Fruit fly (Drosophila melanogaster) whole organism, embryonic: Measurements from ENCODE around the gene CG14628.

Source experiments
- CG10959 ChIP-seq: fragments of 200-800 bp; sonication (Bioruptor generic); IDR thresholded peaks from 2 replicates; pipeline ENCODE4 v1.3.6; 2022; ENCODE audit warnings: missing biosample characterization, missing genetic modification characterization
- CG11696 ChIP-seq: fragments of 200-800 bp; sonication (Bioruptor generic); IDR thresholded peaks from 2 replicates; pipeline ENCODE4 v1.3.6; 2022; ENCODE audit warnings: missing biosample characterization, missing genetic modification characterization
- CG13424 ChIP-seq: fragments of 200-800 bp; sonication (Bioruptor generic); optimal IDR thresholded peaks from 2 replicates; lab custom pipeline; 2019; ENCODE audit warnings: missing biosample characterization, mild to moderate bottlenecking, missing genetic modification characterization, moderate library complexity
- CG14710 ChIP-seq: fragments of 200-800 bp; sonication (Bioruptor generic); optimal IDR thresholded peaks from 3 replicates; lab custom pipeline; 2019; ENCODE audit warnings: missing biosample characterization, mild to moderate bottlenecking, missing genetic modification characterization, moderate library complexity
- CG15696 ChIP-seq: fragments of 200-800 bp; sonication (Bioruptor generic); optimal IDR thresholded peaks from 2 replicates; lab custom pipeline; 2019; ENCODE audit warnings: missing biosample characterization, mild to moderate bottlenecking, missing genetic modification characterization, moderate library complexity
- CG1602 ChIP-seq: fragments of 200-800 bp; sonication (Bioruptor generic); optimal IDR thresholded peaks from 3 replicates; lab custom pipeline; 2016; ENCODE audit warnings: missing biosample characterization, missing genetic modification characterization
- CG16815 ChIP-seq: fragments of 200-800 bp; sonication (Bioruptor generic); optimal IDR thresholded peaks from 3 replicates; lab custom pipeline; 2017; ENCODE audit warnings: missing biosample characterization, mild to moderate bottlenecking, missing genetic modification characterization
- CG1832 ChIP-seq: fragments of 200-800 bp; sonication (Bioruptor generic); optimal IDR thresholded peaks from 2 replicates; lab custom pipeline; 2017; ENCODE audit warnings: missing biosample characterization, mild to moderate bottlenecking, missing genetic modification characterization, inconsistent platforms
- CG2120 ChIP-seq: fragments of 200-800 bp; sonication (Bioruptor generic); optimal IDR thresholded peaks from 3 replicates; lab custom pipeline; 2016; ENCODE audit warnings: missing biosample characterization, missing genetic modification characterization
- CG4617 ChIP-seq: fragments of 200-800 bp; sonication (Bioruptor generic); optimal IDR thresholded peaks from 3 replicates; lab custom pipeline; 2016; ENCODE audit warnings: missing biosample characterization, missing genetic modification characterization, borderline replicate concordance
- CG4730 ChIP-seq: fragments of 200-800 bp; sonication (Bioruptor generic); IDR thresholded peaks from 2 replicates; pipeline ENCODE4 v1.3.6; 2022; ENCODE audit warnings: missing biosample characterization, missing genetic modification characterization
- CG5953 ChIP-seq: fragments of 200-800 bp; sonication (Bioruptor generic); IDR thresholded peaks from 2 replicates; pipeline ENCODE4 v1.3.6; 2022; ENCODE audit warnings: missing biosample characterization, missing genetic modification characterization
- CG7786 ChIP-seq: fragments of 200-800 bp; sonication (Bioruptor generic); optimal IDR thresholded peaks from 2 replicates; lab custom pipeline; 2016; ENCODE audit warnings: missing biosample characterization, missing genetic modification characterization
- CG7839 ChIP-seq: fragments of 200-800 bp; sonication (Bioruptor generic); optimal IDR thresholded peaks from 3 replicates; lab custom pipeline; 2018; ENCODE audit warnings: missing biosample characterization, mild to moderate bottlenecking, missing genetic modification characterization, moderate library complexity
- CG8359 ChIP-seq: fragments of 200-800 bp; sonication (Bioruptor generic); optimal IDR thresholded peaks from 2 replicates; lab custom pipeline; 2017; ENCODE audit warnings: missing biosample characterization, mild to moderate bottlenecking, missing genetic modification characterization, borderline replicate concordance
- CG8388 ChIP-seq: fragments of 200-800 bp; sonication (Bioruptor generic); optimal IDR thresholded peaks from 2 replicates; lab custom pipeline; 2019; ENCODE audit warnings: missing biosample characterization, mild to moderate bottlenecking, missing genetic modification characterization, moderate library complexity
- CG8924 ChIP-seq: fragments of 200-800 bp; optimal IDR thresholded peaks from 3 replicates; lab custom pipeline; 2019; ENCODE audit warnings: missing biosample characterization, mild to moderate bottlenecking, missing genetic modification characterization, moderate library complexity
- CG8944 ChIP-seq: fragments of 200-800 bp; sonication (Bioruptor generic); optimal IDR thresholded peaks from 3 replicates; lab custom pipeline; 2016; ENCODE audit warnings: missing biosample characterization, missing genetic modification characterization
- CG9932 ChIP-seq: fragments of 200-800 bp; sonication (Bioruptor generic); IDR thresholded peaks from 2 replicates; pipeline ENCODE4 v1.3.6; 2022; ENCODE audit warnings: missing biosample characterization, missing genetic modification characterization
- CTCF ChIP-seq: fragments of 200-800 bp; sonication (Bioruptor generic); optimal IDR thresholded peaks from 2 replicates; lab custom pipeline; 2017; ENCODE audit warnings: missing biosample characterization, mild to moderate bottlenecking, missing genetic modification characterization, moderate library complexity
- CkIIα-i1 ChIP-seq: fragments of 200-800 bp; sonication (Bioruptor generic); IDR thresholded peaks from 2 replicates; pipeline ENCODE4 v1.3.6; 2022; ENCODE audit warnings: missing biosample characterization, missing genetic modification characterization
- CoRest ChIP-seq: fragments of 200-800 bp; sonication (Bioruptor generic); optimal IDR thresholded peaks from 3 replicates; lab custom pipeline; 2018; ENCODE audit warnings: missing biosample characterization, mild to moderate bottlenecking, missing genetic modification characterization, moderate library complexity
- E2f2 ChIP-seq: fragments of 200-800 bp; sonication (Bioruptor generic); IDR thresholded peaks from 2 replicates; pipeline ENCODE4 v1.3.6; 2022; ENCODE audit warnings: missing biosample characterization, missing genetic modification characterization
- ERR ChIP-seq: fragments of 200-800 bp; sonication (Bioruptor generic); optimal IDR thresholded peaks from 2 replicates; lab custom pipeline; 2016; ENCODE audit warnings: missing biosample characterization, missing genetic modification characterization
- HLH3B ChIP-seq: fragments of 200-800 bp; sonication (Bioruptor generic); IDR thresholded peaks from 2 replicates; pipeline ENCODE4 v1.3.6; 2022; ENCODE audit warnings: missing biosample characterization, missing genetic modification characterization
- Hr51 ChIP-seq, 2 experiments: fragments of 200-800 bp; sonication (Bioruptor generic); optimal IDR thresholded peaks; 2 replicates in 1 of 2; 3 replicates in 1 of 2; lab custom pipeline; 2016 to 2018; ENCODE audit warnings: missing biosample characterization in 2 of 2, missing genetic modification characterization in 2 of 2, mild to moderate bottlenecking in 1 of 2, moderate library complexity in 1 of 2
- Mad ChIP-seq: fragments of 200-800 bp; sonication (Bioruptor generic); optimal IDR thresholded peaks from 2 replicates; lab custom pipeline; 2016; ENCODE audit warnings: missing biosample characterization, missing genetic modification characterization
- Med ChIP-seq: fragments of 200-800 bp; sonication (Bioruptor generic); peaks from one replicate; lab custom pipeline; 2016; ENCODE audit warnings: missing biosample characterization, missing genetic modification characterization, mild to moderate bottlenecking, inconsistent platforms, moderate library complexity
- Myb ChIP-seq: fragments of 200-800 bp; sonication (Bioruptor generic); optimal IDR thresholded peaks from 2 replicates; lab custom pipeline; 2016; ENCODE audit warnings: missing biosample characterization, missing genetic modification characterization
- NFAT ChIP-seq: fragments of 200-800 bp; sonication (Bioruptor generic); IDR thresholded peaks from 2 replicates; pipeline ENCODE4 v1.3.6; 2022; ENCODE audit warnings: missing biosample characterization, missing genetic modification characterization
- Neu2 ChIP-seq: fragments of 200-800 bp; sonication (Bioruptor generic); optimal IDR thresholded peaks from 3 replicates; lab custom pipeline; 2016; ENCODE audit warnings: missing biosample characterization, missing genetic modification characterization, borderline replicate concordance
- NfI ChIP-seq: fragments of 200-800 bp; sonication (Bioruptor generic); optimal IDR thresholded peaks from 3 replicates; lab custom pipeline; 2018; ENCODE audit warnings: missing biosample characterization, mild to moderate bottlenecking, missing genetic modification characterization, moderate library complexity
- Rx ChIP-seq: fragments of 200-800 bp; sonication (Bioruptor generic); IDR thresholded peaks from 2 replicates; pipeline ENCODE4 v1.3.6; 2022; ENCODE audit warnings: missing biosample characterization, missing genetic modification characterization
- Sox102F ChIP-seq: fragments of 200-800 bp; sonication (Bioruptor generic); optimal IDR thresholded peaks from 2 replicates; lab custom pipeline; 2018; ENCODE audit warnings: missing biosample characterization, mild to moderate bottlenecking, missing genetic modification characterization, moderate library complexity
- Tbp ChIP-seq: fragments of >200 bp; optimal IDR thresholded peaks from 2 replicates; lab custom pipeline; 2018; ENCODE audit warnings: missing biosample characterization, missing genetic modification characterization
- ap ChIP-seq: fragments of 200-800 bp; sonication (Bioruptor generic); IDR thresholded peaks from 2 replicates; pipeline ENCODE4 v1.3.6; 2022; ENCODE audit warnings: missing biosample characterization, missing genetic modification characterization
- chif ChIP-seq, 2 experiments: fragments of 200-800 bp; sonication (Bioruptor generic); optimal IDR thresholded peaks; 3 replicates each; lab custom pipeline; 2016; ENCODE audit warnings: missing biosample characterization in 2 of 2, missing genetic modification characterization in 2 of 2
- chinmo ChIP-seq: fragments of 200-800 bp; sonication (Bioruptor generic); IDR thresholded peaks from 4 replicates; pipeline ENCODE4 v1.3.6; 2022; ENCODE audit warnings: missing biosample characterization, missing genetic modification characterization; ENCODE audit not compliant: partially characterized antibody
- crc ChIP-seq: fragments of 200-800 bp; sonication (Bioruptor generic); optimal IDR thresholded peaks from 2 replicates; lab custom pipeline; 2016; ENCODE audit warnings: missing biosample characterization, missing genetic modification characterization
- crp ChIP-seq, 2 experiments: fragments of 200-800 bp; sonication (Bioruptor generic); optimal IDR thresholded peaks; 2 replicates in 1 of 2; 3 replicates in 1 of 2; lab custom pipeline; 2017; ENCODE audit warnings: missing biosample characterization in 2 of 2, missing genetic modification characterization in 2 of 2, mild to moderate bottlenecking in 1 of 2, moderate library complexity in 1 of 2
- dmrt11E ChIP-seq: fragments of 200-800 bp; sonication (Bioruptor generic); optimal IDR thresholded peaks from 3 replicates; lab custom pipeline; 2018; ENCODE audit warnings: missing biosample characterization, mild to moderate bottlenecking, missing genetic modification characterization, moderate library complexity
- dmrt99B ChIP-seq: fragments of 200-800 bp; sonication (Bioruptor generic); optimal IDR thresholded peaks from 2 replicates; lab custom pipeline; 2018; ENCODE audit warnings: missing biosample characterization, mild to moderate bottlenecking, missing genetic modification characterization, moderate library complexity
- eyg ChIP-seq: fragments of 200-800 bp; sonication (Bioruptor generic); optimal IDR thresholded peaks from 3 replicates; lab custom pipeline; 2016; ENCODE audit warnings: missing biosample characterization, missing genetic modification characterization
- ham ChIP-seq: fragments of 200-800 bp; sonication (Bioruptor generic); IDR thresholded peaks from 2 replicates; pipeline ENCODE4 v1.3.6; 2022; ENCODE audit warnings: missing biosample characterization, missing genetic modification characterization
- kay ChIP-seq: fragments of 200-800 bp; sonication (Bioruptor generic); optimal IDR thresholded peaks from 2 replicates; lab custom pipeline; 2016; ENCODE audit warnings: missing biosample characterization, missing genetic modification characterization
- nerfin-2 ChIP-seq: fragments of 200-800 bp; sonication (Bioruptor generic); IDR thresholded peaks from 2 replicates; pipeline ENCODE4 v1.3.6; 2022; ENCODE audit warnings: missing biosample characterization, missing genetic modification characterization; ENCODE audit not compliant: partially characterized antibody
- pum ChIP-seq: fragments of 200-800 bp; sonication (Bioruptor generic); optimal IDR thresholded peaks from 2 replicates; lab custom pipeline; 2016; ENCODE audit warnings: missing biosample characterization, missing genetic modification characterization
- sens ChIP-seq: fragments of 200-800 bp; sonication (Bioruptor generic); peaks from one replicate; lab custom pipeline; 2016; ENCODE audit warnings: missing biosample characterization, missing genetic modification characterization
- seq ChIP-seq: fragments of 200-800 bp; sonication (Bioruptor generic); IDR thresholded peaks from 2 replicates; pipeline ENCODE4 v1.3.6; 2022; ENCODE audit warnings: missing biosample characterization, missing genetic modification characterization
- ssp ChIP-seq: fragments of 200-800 bp; sonication (Bioruptor generic); IDR thresholded peaks from 2 replicates; pipeline ENCODE4 v1.3.6; 2022; ENCODE audit warnings: missing biosample characterization, missing genetic modification characterization
- tna ChIP-seq: fragments of 200-800 bp; sonication (Bioruptor generic); IDR thresholded peaks from 2 replicates; pipeline ENCODE4 v1.3.6; 2022; ENCODE audit warnings: missing biosample characterization, missing genetic modification characterization; ENCODE audit not compliant: partially characterized antibody
- unc-4 ChIP-seq: fragments of 200-800 bp; sonication (Bioruptor generic); IDR thresholded peaks from 2 replicates; pipeline ENCODE4 v1.3.6; 2022; ENCODE audit warnings: missing biosample characterization, missing genetic modification characterization; ENCODE audit not compliant: partially characterized antibody

Gene CG14628

DNA sequence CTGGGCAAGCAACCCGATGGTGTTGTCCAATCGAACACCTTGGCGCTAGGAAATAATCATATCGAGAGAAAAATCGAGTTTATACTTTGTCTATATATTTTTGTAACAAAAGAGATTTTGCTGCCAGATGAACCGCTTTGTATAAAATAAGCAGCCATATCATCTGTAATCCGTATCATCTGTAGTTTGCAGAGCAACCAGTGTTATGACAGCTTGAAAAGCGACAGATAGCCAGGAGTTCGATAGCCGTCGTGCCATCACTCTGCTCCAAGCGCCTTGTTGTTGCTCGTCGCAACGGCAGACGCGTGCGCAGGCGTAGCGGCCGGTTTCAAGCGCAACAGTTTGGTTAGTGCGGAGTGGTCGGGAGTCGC, 10.5 kb upstream of the CG14628 start (continued):
- TF ChIP-seq chinmo = no peak
- no peak for TF ChIP-seq HLH3B (GFP tag; lab: Robert Waterston, UW)
- no peak for TF ChIP-seq CG7839 (tag; lab: Kevin White, UChicago)
- TF ChIP-seq CG8924 = no peak
- no peak for TF ChIP-seq CTCF (GFP tag; lab: Kevin White, UChicago)
- TF ChIP-seq Hr51 (GFP tag; optimal IDR thresholded peaks at IDR 0.05; lab: Kevin White, UChicago) = peak in 1 of 2 experiments; percentile 31
- TF ChIP-seq CG1602 (GFP tag; lab: Kevin White, UChicago) = no peak
- TF ChIP-seq E2f2 (GFP tag; lab: Robert Waterston, UW) = no peak
- TF ChIP-seq crc = no peak
- peak; percentile 51 for TF ChIP-seq CoRest (tag; lab: Kevin White, UChicago)
- no peak for TF ChIP-seq kay (GFP tag; lab: Kevin White, UChicago)
- TF ChIP-seq CG15696 (tag; lab: Kevin White, UChicago) = no peak
- TF ChIP-seq Med = peak; percentile 83
- no peak for TF ChIP-seq CG5953
- peak; percentile 39 for TF ChIP-seq CG9932
- TF ChIP-seq Rx (GFP tag; lab: Robert Waterston, UW) = no peak
- TF ChIP-seq eyg (GFP tag; lab: Kevin White, UChicago) = no peak
- TF ChIP-seq chif (GFP tag; optimal IDR thresholded peaks at IDR 0.05; lab: Kevin White, UChicago) = peak in 1 of 2 experiments; percentile 8
- TF ChIP-seq dmrt99B (tag; lab: Kevin White, UChicago) = peak; percentile 19
- no peak for TF ChIP-seq CG8944 (GFP tag; lab: Kevin White, UChicago)
- no peak for TF ChIP-seq pum
- no peak for TF ChIP-seq CG8359 (GFP tag; lab: Kevin White, UChicago)
- TF ChIP-seq CG16815 = no peak
- TF ChIP-seq Sox102F (GFP tag; lab: Kevin White, UChicago) = no peak
- no peak for TF ChIP-seq CG10959 (GFP tag; lab: Robert Waterston, UW)
- TF ChIP-seq CG4730 (GFP tag; lab: Robert Waterston, UW) = no peak
- TF ChIP-seq CG1832 (GFP tag; lab: Kevin White, UChicago) = no peak
- TF ChIP-seq seq (GFP tag; lab: Robert Waterston, UW) = no peak
- no peak for TF ChIP-seq ERR (GFP tag; lab: Kevin White, UChicago)
- no peak for TF ChIP-seq dmrt11E
- TF ChIP-seq ssp (GFP tag; lab: Robert Waterston, UW) = no peak
- peak; percentile 29 for TF ChIP-seq CG13424 (tag; lab: Kevin White, UChicago)
- TF ChIP-seq CG14710 (tag; lab: Kevin White, UChicago) = peak; percentile 14
- TF ChIP-seq ham (GFP tag; lab: Robert Waterston, UW) = no peak
- TF ChIP-seq sens = peak; percentile 78
- TF ChIP-seq CG4617 (GFP tag; lab: Kevin White, UChicago) = no peak
- no peak for TF ChIP-seq Myb (GFP tag; lab: Kevin White, UChicago)
- no peak for TF ChIP-seq CG7786 (GFP tag; lab: Kevin White, UChicago)
- TF ChIP-seq nerfin-2 (GFP tag; lab: Robert Waterston, UW) = no peak
- no peak for TF ChIP-seq unc-4
- TF ChIP-seq NfI (GFP tag; lab: Kevin White, UChicago) = no peak
- TF ChIP-seq CG11696 (GFP tag; lab: Robert Waterston, UW) = no peak
- no peak for TF ChIP-seq tna (GFP tag; lab: Robert Waterston, UW)
- no peak for TF ChIP-seq CG8388 (GFP tag; lab: Kevin White, UChicago)
- no peak for TF ChIP-seq NFAT (GFP tag; lab: Robert Waterston, UW)
- TF ChIP-seq Mad (GFP tag; lab: Kevin White, UChicago) = no peak
- peak; percentile 59 for TF ChIP-seq Tbp (GFP tag; lab: Kevin White, UChicago)
- no peak for TF ChIP-seq ap (GFP tag; lab: Robert Waterston, UW)
- no peak for TF ChIP-seq Neu2 (GFP tag; lab: Kevin White, UChicago)
- TF ChIP-seq CkIIα-i1 (GFP tag; lab: Robert Waterston, UW) = no peak
- TF ChIP-seq CG2120 (GFP tag; lab: Kevin White, UChicago) = peak; percentile 29
- no peak for TF ChIP-seq crp (GFP tag; optimal IDR thresholded peaks at IDR 0.05; lab: Kevin White, UChicago)
